Worm (Caenorhabditis elegans) whole organism, L4 larva: ENCODE results near the gene rnh-1.1.

Experiments
- F10B5.3 ChIP-seq: sonication (generic microtip); optimal IDR thresholded peaks from 2 replicates; lab custom pipeline; 2016; ENCODE audit warnings: mild to moderate bottlenecking, missing genetic modification characterization, missing compliant biosample characterization
- F26F4.8 ChIP-seq: fragments of 200-800 bp; sonication (Bioruptor generic); conservative IDR thresholded peaks from 2 replicates; pipeline ENCODE4 v1.3.6; 2022; ENCODE audit warnings: missing genetic modification characterization, missing compliant biosample characterization
- R02D3.7 ChIP-seq: fragments of 150-350 bp; sonication (generic microtip); optimal IDR thresholded peaks from 3 replicates; lab custom pipeline; 2014; ENCODE audit warnings: missing biosample characterization, missing genetic modification characterization
- T20F7.1 ChIP-seq: fragments of 200-800 bp; sonication (Bioruptor generic); optimal IDR thresholded peaks from 2 replicates; lab custom pipeline; 2018; ENCODE audit warnings: mild to moderate bottlenecking, missing genetic modification characterization, missing compliant biosample characterization
- T26A8.4 ChIP-seq: fragments of 200-800 bp; sonication (Bioruptor generic); IDR thresholded peaks from 2 replicates; pipeline ENCODE4 v1.3.6; 2022; ENCODE audit warnings: missing genetic modification characterization, missing compliant biosample characterization
- Y5F2A.4 ChIP-seq: fragments of 200-800 bp; sonication (Bioruptor generic); optimal IDR thresholded peaks from 2 replicates; lab custom pipeline; 2018; ENCODE audit warnings: mild to moderate bottlenecking, missing genetic modification characterization, missing compliant biosample characterization
- aha-1 ChIP-seq: fragments of 150-350 bp; peaks from one replicate; lab custom pipeline; 2014; ENCODE audit warnings: missing biosample characterization, missing genetic modification characterization
- ceh-28 ChIP-seq: fragments of 150-350 bp; optimal IDR thresholded peaks from 2 replicates; lab custom pipeline; 2014; ENCODE audit warnings: missing biosample characterization, missing genetic modification reagents, missing genetic modification characterization
- cey-2 ChIP-seq: sonication (generic microtip); optimal IDR thresholded peaks from 3 replicates; lab custom pipeline; 2017; ENCODE audit warnings: missing genetic modification characterization, mild to moderate bottlenecking, missing compliant biosample characterization, antibody characterized with exemption, borderline replicate concordance; ENCODE audit not compliant: insufficient read depth
- ctbp-1 ChIP-seq: fragments of 200-800 bp; sonication (Bioruptor generic); IDR thresholded peaks from 2 replicates; pipeline ENCODE4 v1.3.6; 2022; ENCODE audit warnings: missing genetic modification reagents, missing genetic modification characterization, missing compliant biosample characterization
- duxl-1 ChIP-seq: sonication (generic microtip); optimal IDR thresholded peaks from 2 replicates; lab custom pipeline; 2016; ENCODE audit warnings: mild to moderate bottlenecking, missing genetic modification characterization, moderate library complexity, missing compliant biosample characterization; ENCODE audit not compliant: poor library complexity
- dve-1 ChIP-seq: sonication (generic microtip); optimal IDR thresholded peaks from 2 replicates; lab custom pipeline; 2017; ENCODE audit warnings: antibody characterized with exemption, mild to moderate bottlenecking, missing genetic modification characterization, missing compliant biosample characterization; ENCODE audit not compliant: insufficient read depth
- egl-27 ChIP-seq: sonication (generic microtip); optimal IDR thresholded peaks from 3 replicates; lab custom pipeline; 2017; ENCODE audit warnings: missing biosample characterization, missing genetic modification reagents, missing genetic modification characterization
- fos-1 ChIP-seq: fragments of 150-350 bp; optimal IDR thresholded peaks from 2 replicates; lab custom pipeline; 2014; ENCODE audit warnings: missing biosample characterization, missing genetic modification characterization
- jun-1 ChIP-seq: fragments of 150-350 bp; optimal IDR thresholded peaks from 2 replicates; lab custom pipeline; 2014; ENCODE audit warnings: missing biosample characterization, missing genetic modification reagents, missing genetic modification characterization
- lin-13 ChIP-seq: fragments of 150-350 bp; optimal IDR thresholded peaks from 2 replicates; lab custom pipeline; 2014; ENCODE audit warnings: missing biosample characterization, missing genetic modification reagents, missing genetic modification characterization
- lin-29 ChIP-seq: fragments of 200-800 bp; sonication (Bioruptor generic); IDR thresholded peaks from 2 replicates; pipeline ENCODE4 v1.3.6; 2022; ENCODE audit warnings: missing genetic modification reagents, missing genetic modification characterization, missing compliant biosample characterization
- lin-39 ChIP-seq: fragments of 150-350 bp; optimal IDR thresholded peaks from 2 replicates; lab custom pipeline; 2014; ENCODE audit warnings: missing biosample characterization, missing genetic modification reagents, missing genetic modification characterization
- madf-5 ChIP-seq, 2 experiments: fragments of 200-800 bp; sonication (Bioruptor generic); IDR thresholded peaks; 2 replicates each; pipeline ENCODE4 v1.3.6; 2022; ENCODE audit warnings: missing compliant biosample characterization in 2 of 2, missing genetic modification characterization in 2 of 2
- mes-2 ChIP-seq: sonication (generic microtip); optimal IDR thresholded peaks from 2 replicates; lab custom pipeline; 2016; ENCODE audit warnings: missing genotype, mild to moderate bottlenecking, missing genetic modification characterization, missing compliant biosample characterization; ENCODE audit not compliant: poor library complexity, severe bottlenecking
- mxl-2 ChIP-seq: fragments of 200-800 bp; sonication (Bioruptor generic); conservative IDR thresholded peaks from 2 replicates; pipeline ENCODE4 v1.3.6; 2022; ENCODE audit warnings: missing genetic modification reagents, missing genetic modification characterization, missing compliant biosample characterization
- nhr-10 ChIP-seq: fragments of 150-350 bp; optimal IDR thresholded peaks from 2 replicates; lab custom pipeline; 2014; ENCODE audit warnings: missing biosample characterization, missing genetic modification characterization
- nhr-237 ChIP-seq: sonication (generic microtip); optimal IDR thresholded peaks from 2 replicates; lab custom pipeline; 2017; ENCODE audit warnings: missing biosample characterization, missing genetic modification characterization
- php-3 ChIP-seq: fragments of 200-800 bp; sonication (Bioruptor generic); IDR thresholded peaks from 2 replicates; pipeline ENCODE4 v1.3.6; 2022; ENCODE audit warnings: missing genetic modification reagents, missing genetic modification characterization, missing compliant biosample characterization
- rbr-2 ChIP-seq: sonication (generic microtip); optimal IDR thresholded peaks from 2 replicates; lab custom pipeline; 2016; ENCODE audit warnings: missing genotype, missing genetic modification characterization, missing compliant biosample characterization
- sdz-12 ChIP-seq: fragments of 200-800 bp; sonication (Bioruptor generic); optimal IDR thresholded peaks from 2 replicates; lab custom pipeline; 2018; ENCODE audit warnings: mild to moderate bottlenecking, missing genetic modification characterization, missing compliant biosample characterization
- snpc-4 ChIP-seq: fragments of 150-350 bp; optimal IDR thresholded peaks from 2 replicates; lab custom pipeline; 2014; ENCODE audit warnings: missing biosample characterization, missing genetic modification characterization
- spr-3 ChIP-seq: fragments of 200-800 bp; sonication (Bioruptor generic); optimal IDR thresholded peaks from 2 replicates; lab custom pipeline; 2018; ENCODE audit warnings: mild to moderate bottlenecking, missing genetic modification characterization, missing compliant biosample characterization
- tag-97 ChIP-seq: fragments of 200-800 bp; sonication (Bioruptor generic); IDR thresholded peaks from 2 replicates; pipeline ENCODE4 v1.3.6; 2022; ENCODE audit warnings: missing genetic modification characterization, missing compliant biosample characterization
- vab-7 ChIP-seq: fragments of 200-800 bp; sonication (Bioruptor generic); IDR thresholded peaks from 2 replicates; pipeline ENCODE4 v1.3.6; 2022; ENCODE audit warnings: missing genetic modification reagents, missing genetic modification characterization, missing compliant biosample characterization
- zag-1 ChIP-seq: fragments of 150-350 bp; optimal IDR thresholded peaks from 2 replicates; lab custom pipeline; 2014; ENCODE audit warnings: missing biosample characterization, missing genetic modification characterization
- zfp-2 ChIP-seq: sonication (generic microtip); optimal IDR thresholded peaks from 2 replicates; lab custom pipeline; 2016; ENCODE audit warnings: mild to moderate bottlenecking, missing genetic modification characterization, missing compliant biosample characterization
- zfp-3 ChIP-seq: fragments of 200-800 bp; sonication (Bioruptor generic); conservative IDR thresholded peaks from 2 replicates; pipeline ENCODE4 v1.3.6; 2022; ENCODE audit warnings: missing genetic modification reagents, missing genetic modification characterization, missing compliant biosample characterization
- zip-2 ChIP-seq: fragments of 150-350 bp; optimal IDR thresholded peaks from 2 replicates; lab custom pipeline; 2014; ENCODE audit warnings: missing biosample characterization, missing genetic modification characterization

The rnh-1.1 gene

ce11 chrII:7570305-7570704, 44.8 kb downstream of the rnh-1.1 start, which contains the start of gene F35D2.3:
Gene F35D2.3 (plus strand): TSS chrII:7570605.
- TF ChIP-seq vab-7 (GFP tag; lab: Robert Waterston, UW): no peak
- TF ChIP-seq zip-2 (tag; lab: Kevin White, UChicago): no peak
- TF ChIP-seq jun-1 (tag; lab: Kevin White, UChicago): no peak

- TF ChIP-seq T26A8.4 (GFP tag; lab: Robert Waterston, UW) (no peak), madf-5 (GFP tag; IDR thresholded peaks at IDR 0.05; lab: Robert Waterston, UW) (0 out of 4 replicates have a peak, but pooled peaks of 1 of the 2 experiments have one; percentile 13)
These were observed 45.3 kb downstream of the rnh-1.1 start for ce11 chrII:7570820-7571219.

- no peak for TF ChIP-seq lin-13
- TF ChIP-seq aha-1 (tag; lab: Kevin White, UChicago): peak; percentile 53
- TF ChIP-seq mes-2 (tag; lab: Kevin White, UChicago): no peak
- TF ChIP-seq nhr-237 (tag; lab: Kevin White, UChicago): no peak
These were observed 48.6 kb downstream of the rnh-1.1 start, which contains the start of gene F35D2.2 for ce11 chrII:7574143-7574542. Gene F35D2.2 (plus strand): TSS chrII:7574443.

- TF ChIP-seq F26F4.8 (GFP tag; lab: Robert Waterston, UW): no peak
- TF ChIP-seq nhr-237 (tag; lab: Kevin White, UChicago): no peak
- no peak for TF ChIP-seq cey-2 (tag; lab: Kevin White, UChicago)
- no peak for TF ChIP-seq sdz-12
- no peak for TF ChIP-seq vab-7 (GFP tag; lab: Robert Waterston, UW)
- no peak for TF ChIP-seq rbr-2
- TF ChIP-seq fos-1 (tag; lab: Kevin White, UChicago): no peak
- no peak for TF ChIP-seq zfp-2 (tag; lab: Kevin White, UChicago)
- TF ChIP-seq lin-39 (tag; lab: Kevin White, UChicago): no peak
These were observed 50.1 kb downstream of the rnh-1.1 start, which contains the start of gene F35D2.1 for ce11 chrII:7575614-7576013. Gene F35D2.1 (plus strand): TSS chrII:7575914.

ce11 chrII:7577412-7577811, 51.9 kb downstream of the rnh-1.1 start, which contains the start of gene F35D2.6:
Gene F35D2.6 (plus strand): TSS chrII:7577712.
- TF ChIP-seq mxl-2 (GFP tag; lab: Robert Waterston, UW): no peak
- TF ChIP-seq php-3 (GFP tag; lab: Robert Waterston, UW): no peak
- no peak for TF ChIP-seq nhr-237 (tag; lab: Kevin White, UChicago)
- TF ChIP-seq egl-27 (tag; lab: Kevin White, UChicago): no peak
- TF ChIP-seq zag-1: no peak
- no peak for TF ChIP-seq lin-39 (tag; lab: Kevin White, UChicago)
- no peak for TF ChIP-seq tag-97 (GFP tag; lab: Robert Waterston, UW)
- TF ChIP-seq ctbp-1: no peak
- TF ChIP-seq lin-29: no peak
- TF ChIP-seq Y5F2A.4 (GFP tag; lab: Kevin White, UChicago): no peak
- no peak for TF ChIP-seq dve-1
- no peak for TF ChIP-seq T20F7.1 (GFP tag; lab: Kevin White, UChicago)
- no peak for TF ChIP-seq R02D3.7
- TF ChIP-seq spr-3: no peak
- TF ChIP-seq ceh-28 (tag; lab: Kevin White, UChicago): no peak
- TF ChIP-seq F10B5.3 (tag; lab: Kevin White, UChicago): no peak
- TF ChIP-seq nhr-10 (tag; lab: Kevin White, UChicago): no peak
- TF ChIP-seq snpc-4: no peak
- no peak for TF ChIP-seq zfp-3 (GFP tag; lab: Robert Waterston, UW)
- TF ChIP-seq duxl-1: no peak
